Fruit fly (Drosophila melanogaster): ENCODE results near the gene Itgbn.
A peak's percentile ranks its signal among the peaks of the same experiment; 100 is the strongest.

Itgbn gene

DNA sequence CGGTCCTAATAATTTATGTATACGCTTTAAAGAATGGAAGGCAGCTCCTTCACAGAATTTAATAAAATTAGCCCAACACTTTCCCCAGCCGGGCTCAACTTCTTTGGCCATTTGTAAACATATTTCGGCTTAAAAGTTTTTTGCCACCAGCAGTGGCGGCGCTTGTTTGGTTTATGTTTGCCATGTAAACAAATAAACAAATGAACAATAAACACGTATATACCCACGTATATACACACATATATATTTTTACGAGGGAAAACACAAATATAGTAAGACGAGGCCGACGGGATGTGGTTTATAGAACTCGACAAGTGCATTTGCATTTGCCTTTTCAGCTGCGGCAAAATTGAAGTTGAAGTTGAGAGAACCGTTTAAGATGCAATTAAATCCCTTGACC, 15.1 kb upstream of the Itgbn start (continued):
- TF ChIP-seq CG14014 (GFP tag; IDR thresholded peaks at IDR 0.05) (peak; percentile 28; the same call in 1 of the 2 replicates), CG18764 (GFP tag; optimal IDR thresholded peaks at IDR 0.05) (peak; percentile 8), Fer2 (tag; optimal IDR thresholded peaks at IDR 0.05) (no peak), CG11695 (GFP tag; IDR thresholded peaks at IDR 0.05) (0 out of 3 replicates have a peak, but pooled peaks have one; percentile 26), zen (tag; optimal IDR thresholded peaks at IDR 0.05) (peak; percentile 77), wdn (GFP tag; IDR thresholded peaks at IDR 0.05) (no peak), chif (GFP tag; optimal IDR thresholded peaks at IDR 0.05) (peak in 1 of 2 experiments; percentile 6), CG7745 (tag; optimal IDR thresholded peaks at IDR 0.05) (peak; percentile 36), eve (GFP tag; optimal IDR thresholded peaks at IDR 0.05) (no peak), bcd (GFP tag; optimal IDR thresholded peaks at IDR 0.05) (peak; percentile 12), CG12236 (GFP tag; optimal IDR thresholded peaks at IDR 0.05) (peak; percentile 28), CG15601 (tag; optimal IDR thresholded peaks at IDR 0.05) (peak; percentile 31), Tbp (GFP tag; optimal IDR thresholded peaks at IDR 0.05) (no peak)

DNA sequence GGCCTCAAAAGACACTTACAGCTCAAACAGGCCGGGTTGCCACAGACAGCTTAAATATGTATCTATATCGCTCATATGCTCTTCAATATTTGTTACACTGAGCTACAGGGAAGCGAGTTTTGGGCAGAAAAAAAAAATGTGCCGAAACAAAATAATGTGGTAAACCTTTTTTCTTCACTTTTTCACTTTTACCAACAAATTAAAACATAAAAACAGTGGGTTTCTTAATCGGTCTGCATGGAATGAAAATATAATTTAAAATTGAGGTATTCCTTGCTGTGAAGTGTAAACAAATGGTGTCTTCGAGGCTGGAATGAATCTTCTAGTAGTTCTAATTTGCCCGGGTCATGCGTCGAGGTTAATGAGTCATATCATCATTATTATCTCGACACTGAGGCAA, 14.1 kb upstream of the Itgbn start:
- TF ChIP-seq mld (GFP tag; IDR thresholded peaks at IDR 0.05; ENCODE audit: partially characterized antibody): no peak
- peak; percentile 71 for TF ChIP-seq Rfx (GFP tag; IDR thresholded peaks at IDR 0.05)
- TF ChIP-seq CG17385 (GFP tag; optimal IDR thresholded peaks at IDR 0.05): peak; percentile 8
- TF ChIP-seq cwo (GFP tag; optimal IDR thresholded peaks at IDR 0.05): peak; percentile 44
- peak; percentile 38 for TF ChIP-seq CG16815 (GFP tag; optimal IDR thresholded peaks at IDR 0.05)
- peak; percentile 46; the same call in 2 of the 3 replicates for TF ChIP-seq Dbx (GFP tag; IDR thresholded peaks at IDR 0.05)
- TF ChIP-seq CG31224 (GFP tag; IDR thresholded peaks at IDR 0.05): peak; percentile 37; the same call in 1 of the 2 replicates
- peak; percentile 35; the same call in 1 of the 2 replicates for TF ChIP-seq CG3847 (GFP tag; IDR thresholded peaks at IDR 0.05)
- peak; percentile 38 for TF ChIP-seq jing (GFP tag; optimal IDR thresholded peaks at IDR 0.05)
- no peak for TF ChIP-seq chinmo (GFP tag; IDR thresholded peaks at IDR 0.05; ENCODE audit: partially characterized antibody)
- TF ChIP-seq wor (GFP tag; IDR thresholded peaks at IDR 0.05): no peak
- TF ChIP-seq CG17912 (GFP tag; optimal IDR thresholded peaks at IDR 0.05): no peak
- TF ChIP-seq CG16813 (GFP tag; IDR thresholded peaks at IDR 0.05; ENCODE audit: partially characterized antibody): no peak
- TF ChIP-seq CkIIα-i1 (GFP tag; IDR thresholded peaks at IDR 0.05): no peak
- TF ChIP-seq H15 (GFP tag; IDR thresholded peaks at IDR 0.05): 0 out of 3 replicates have a peak, but pooled peaks have one; percentile 49
- TF ChIP-seq toy (GFP tag; IDR thresholded peaks at IDR 0.05): no peak
- peak; percentile 72 for TF ChIP-seq zfh1 (GFP tag; IDR thresholded peaks at IDR 0.05)
- peak; percentile 21 for TF ChIP-seq CG13123 (GFP tag; optimal IDR thresholded peaks at IDR 0.05)
- peak; percentile 4 for TF ChIP-seq dm (GFP tag; optimal IDR thresholded peaks at IDR 0.05)
- peak; percentile 44 for TF ChIP-seq sd (tag; optimal IDR thresholded peaks at IDR 0.05)
- no peak for TF ChIP-seq knrl (GFP tag; IDR thresholded peaks at IDR 0.05; ENCODE audit: partially characterized antibody)
- TF ChIP-seq CG18764 (GFP tag; optimal IDR thresholded peaks at IDR 0.05): peak; percentile 38
- peak; percentile 70 for TF ChIP-seq nmo (GFP tag; optimal IDR thresholded peaks at IDR 0.05)
- TF ChIP-seq CG11695 (GFP tag; IDR thresholded peaks at IDR 0.05): peak; percentile 80
- TF ChIP-seq hkb (optimal IDR thresholded peaks at IDR 0.05): no peak
- peak; percentile 81 for TF ChIP-seq hkb (GFP tag; IDR thresholded peaks at IDR 0.05)
- TF ChIP-seq stwl (tag; optimal IDR thresholded peaks at IDR 0.05): no peak
- 0 out of 3 replicates have a peak, but pooled peaks have one; percentile 29 for TF ChIP-seq gce (GFP tag; IDR thresholded peaks at IDR 0.05)
- peak; percentile 44 for TF ChIP-seq maf-S (GFP tag; optimal IDR thresholded peaks at IDR 0.05)
- TF ChIP-seq CG12104 (GFP tag; optimal IDR thresholded peaks at IDR 0.05): no peak
- TF ChIP-seq CG4424 (GFP tag; optimal IDR thresholded peaks at IDR 0.05): peak; percentile 63
- TF ChIP-seq gfzf (GFP tag; optimal IDR thresholded peaks at IDR 0.05): no peak
- TF ChIP-seq CG4360 (GFP tag; IDR thresholded peaks at IDR 0.05): no peak
- TF ChIP-seq sug (tag; optimal IDR thresholded peaks at IDR 0.05): no peak
- TF ChIP-seq eyg (GFP tag; optimal IDR thresholded peaks at IDR 0.05): peak; percentile 40
- no peak for TF ChIP-seq CG4730 (GFP tag; IDR thresholded peaks at IDR 0.05)
- TF ChIP-seq CG12744 (GFP tag; optimal IDR thresholded peaks at IDR 0.05): peak; percentile 13
- peak; percentile 78 for TF ChIP-seq CG2889 (GFP tag; IDR thresholded peaks at IDR 0.05)
- peak; percentile 34; the same call in 1 of the 2 replicates for TF ChIP-seq Adf1 (GFP tag; IDR thresholded peaks at IDR 0.05)

Measured in whole organism, embryonic.